Worm (Caenorhabditis elegans) whole organism, young adult: ENCODE measurements around the gene cutl-25.
A peak's percentile ranks its signal among the peaks of the same experiment; 100 is the strongest.

ENCODE experiments used
- B0035.1 ChIP-seq: sonication (generic microtip); optimal IDR thresholded peaks from 2 replicates; lab custom pipeline; 2016; ENCODE audit warnings: missing genetic modification characterization, mild to moderate bottlenecking, missing compliant biosample characterization, missing genotype, missing genetic modification reagents
- B0336.3 ChIP-seq: fragments of 200-800 bp; sonication (Bioruptor generic); IDR thresholded peaks from 2 replicates; pipeline ENCODE4 v1.3.6; 2022; ENCODE audit warnings: missing genetic modification characterization, missing compliant biosample characterization
- C17E4.6 ChIP-seq: fragments of 200-800 bp; sonication (Bioruptor generic); IDR thresholded peaks from 2 replicates; pipeline ENCODE4 v1.3.6; 2022; ENCODE audit warnings: missing genetic modification reagents, missing genetic modification characterization, missing compliant biosample characterization
- D2030.7 ChIP-seq: fragments of 200-800 bp; sonication (Bioruptor generic); IDR thresholded peaks from 2 replicates; pipeline ENCODE4 v1.3.6; 2022; ENCODE audit warnings: missing genetic modification reagents, missing genetic modification characterization, missing compliant biosample characterization
- F10E7.11 ChIP-seq: sonication (generic microtip); optimal IDR thresholded peaks from 2 replicates; lab custom pipeline; 2017; ENCODE audit warnings: mild to moderate bottlenecking, missing genetic modification characterization, moderate library complexity, missing compliant biosample characterization
- F22D6.2 ChIP-seq: sonication (generic microtip); optimal IDR thresholded peaks from 2 replicates; lab custom pipeline; 2016; ENCODE audit warnings: mild to moderate bottlenecking, missing genetic modification characterization, missing compliant biosample characterization
- F37B4.10 ChIP-seq: fragments of 200-800 bp; sonication (Bioruptor generic); IDR thresholded peaks from 2 replicates; pipeline ENCODE4 v1.3.6; 2022; ENCODE audit warnings: missing genetic modification characterization, missing compliant biosample characterization
- F49E8.2 ChIP-seq: sonication (generic microtip); optimal IDR thresholded peaks from 3 replicates; lab custom pipeline; 2017; ENCODE audit warnings: missing genetic modification characterization, mild to moderate bottlenecking, missing compliant biosample characterization, antibody characterized with exemption, moderate library complexity; ENCODE audit not compliant: insufficient read depth
- K11D2.4 ChIP-seq: fragments of 200-800 bp; sonication (Bioruptor generic); IDR thresholded peaks from 2 replicates; pipeline ENCODE4 v1.3.6; 2022; ENCODE audit warnings: missing genetic modification reagents, missing genetic modification characterization, missing compliant biosample characterization
- T26A5.8 ChIP-seq: sonication (generic microtip); optimal IDR thresholded peaks from 2 replicates; lab custom pipeline; 2016; ENCODE audit warnings: missing genetic modification characterization, missing compliant biosample characterization
- Y53F4B.3 ChIP-seq: fragments of 200-800 bp; sonication (Bioruptor generic); IDR thresholded peaks from 2 replicates; pipeline ENCODE4 v1.3.6; 2022; ENCODE audit warnings: missing genetic modification reagents, missing genetic modification characterization, missing compliant biosample characterization
- Y56A3A.18 ChIP-seq: fragments of 200-800 bp; sonication (Bioruptor generic); IDR thresholded peaks from 2 replicates; pipeline ENCODE4 v1.3.6; 2022; ENCODE audit warnings: missing genetic modification reagents, missing genetic modification characterization, missing compliant biosample characterization
- Y79H2A.3 ChIP-seq: fragments of 200-800 bp; sonication (Bioruptor generic); conservative IDR thresholded peaks from 2 replicates; pipeline ENCODE4 v1.3.6; 2022; ENCODE audit warnings: missing genetic modification reagents, missing genetic modification characterization, missing compliant biosample characterization
- ZK185.1 ChIP-seq: sonication (generic microtip); optimal IDR thresholded peaks from 2 replicates; lab custom pipeline; 2016; ENCODE audit warnings: mild to moderate bottlenecking, missing genetic modification characterization, missing compliant biosample characterization; ENCODE audit not compliant: poor library complexity, severe bottlenecking
- attf-3 ChIP-seq: fragments of 200-800 bp; sonication (Bioruptor generic); conservative IDR thresholded peaks from 2 replicates; pipeline ENCODE4 v1.3.6; 2022; ENCODE audit warnings: missing genetic modification reagents, missing genetic modification characterization, missing compliant biosample characterization
- ccch-3 ChIP-seq: fragments of 200-800 bp; sonication (Bioruptor generic); optimal IDR thresholded peaks from 2 replicates; lab custom pipeline; 2018; ENCODE audit warnings: mild to moderate bottlenecking, missing genetic modification characterization, missing compliant biosample characterization
- ceh-91 ChIP-seq: fragments of 200-800 bp; sonication (Bioruptor generic); IDR thresholded peaks from 2 replicates; pipeline ENCODE4 v1.3.6; 2022; ENCODE audit warnings: missing genetic modification reagents, missing genetic modification characterization, missing compliant biosample characterization
- chd-7 ChIP-seq: sonication (generic microtip); optimal IDR thresholded peaks from 2 replicates; lab custom pipeline; 2016; ENCODE audit warnings: mild to moderate bottlenecking, missing genetic modification characterization, moderate library complexity, missing compliant biosample characterization
- die-1 ChIP-seq: sonication (generic microtip); optimal IDR thresholded peaks from 2 replicates; lab custom pipeline; 2016; ENCODE audit warnings: missing genotype, mild to moderate bottlenecking, missing genetic modification characterization, missing compliant biosample characterization
- dpff-1 ChIP-seq: sonication (generic microtip); optimal IDR thresholded peaks from 2 replicates; lab custom pipeline; 2017; ENCODE audit warnings: mild to moderate bottlenecking, missing genetic modification characterization, missing compliant biosample characterization
- dpl-1 ChIP-seq: fragments of 150-350 bp; optimal IDR thresholded peaks from 2 replicates; lab custom pipeline; 2014; ENCODE audit warnings: missing biosample characterization, missing genetic modification reagents, missing genetic modification characterization
- ets-4 ChIP-seq: fragments of 200-800 bp; sonication (Bioruptor generic); optimal IDR thresholded peaks from 2 replicates; lab custom pipeline; 2018; ENCODE audit warnings: mild to moderate bottlenecking, missing genetic modification characterization, missing compliant biosample characterization
- gei-17 ChIP-seq: fragments of 200-800 bp; sonication (Bioruptor generic); optimal IDR thresholded peaks from 2 replicates; lab custom pipeline; 2018; ENCODE audit warnings: mild to moderate bottlenecking, missing genetic modification characterization, missing compliant biosample characterization
- him-1 ChIP-seq: sonication (generic microtip); optimal IDR thresholded peaks from 2 replicates; lab custom pipeline; 2016; ENCODE audit warnings: missing genotype, missing genetic modification reagents, missing genetic modification characterization, missing compliant biosample characterization
- hlh-26 ChIP-seq: fragments of 200-800 bp; sonication (Bioruptor generic); conservative IDR thresholded peaks from 2 replicates; pipeline ENCODE4 v1.3.6; 2022; ENCODE audit warnings: missing genetic modification reagents, missing genetic modification characterization, missing compliant biosample characterization
- hmg-1.2 ChIP-seq: fragments of 200-800 bp; sonication (Bioruptor generic); IDR thresholded peaks from 2 replicates; pipeline ENCODE4 v1.3.6; 2022; ENCODE audit warnings: missing genetic modification reagents, missing genetic modification characterization, missing compliant biosample characterization
- hrde-1 ChIP-seq: sonication (generic microtip); optimal IDR thresholded peaks from 2 replicates; lab custom pipeline; 2016; ENCODE audit warnings: missing genetic modification characterization, mild to moderate bottlenecking, missing compliant biosample characterization, moderate library complexity, missing genotype, missing genetic modification reagents, borderline replicate concordance
- hsf-1 ChIP-seq: fragments of 200-800 bp; sonication (Bioruptor generic); IDR thresholded peaks from 2 replicates; pipeline ENCODE4 v1.3.6; 2022; ENCODE audit warnings: missing genetic modification reagents, missing genetic modification characterization, missing compliant biosample characterization
- lag-1 ChIP-seq: fragments of 200-800 bp; sonication (Bioruptor generic); IDR thresholded peaks from 2 replicates; pipeline ENCODE4 v1.3.6; 2022; ENCODE audit warnings: missing genetic modification reagents, missing genetic modification characterization, missing compliant biosample characterization
- let-526 ChIP-seq: fragments of 200-800 bp; sonication (Bioruptor generic); IDR thresholded peaks from 2 replicates; pipeline ENCODE4 v1.3.6; 2022; ENCODE audit warnings: missing genetic modification reagents, missing genetic modification characterization, missing compliant biosample characterization
- let-607 ChIP-seq, 2 experiments: fragments of 200-800 bp in 1 of 2; sonication (Bioruptor generic) in 1 of 2; sonication (generic microtip) in 1 of 2; optimal IDR thresholded peaks; 2 replicates each; lab custom pipeline; 2016 to 2018; ENCODE audit warnings: mild to moderate bottlenecking in 2 of 2, missing compliant biosample characterization in 2 of 2, missing genetic modification characterization in 2 of 2, moderate library complexity in 2 of 2, missing genotype in 1 of 2
- lsl-1 ChIP-seq: fragments of 200-800 bp; sonication (Bioruptor generic); optimal IDR thresholded peaks from 2 replicates; lab custom pipeline; 2018; ENCODE audit warnings: mild to moderate bottlenecking, missing genetic modification characterization, moderate library complexity, missing compliant biosample characterization
- mcd-1 ChIP-seq: fragments of 200-800 bp; sonication (Bioruptor generic); IDR thresholded peaks from 2 replicates; pipeline ENCODE4 v1.3.6; 2022; ENCODE audit warnings: missing genetic modification reagents, missing genetic modification characterization, missing compliant biosample characterization
- mxl-1 ChIP-seq: sonication (generic microtip); optimal IDR thresholded peaks from 2 replicates; lab custom pipeline; 2016; ENCODE audit warnings: missing genetic modification characterization, missing compliant biosample characterization
- nfya-2 ChIP-seq: fragments of 200-800 bp; sonication (Bioruptor generic); IDR thresholded peaks from 2 replicates; pipeline ENCODE4 v1.3.6; 2022; ENCODE audit warnings: missing genetic modification reagents, missing genetic modification characterization, missing compliant biosample characterization
- nhr-120 ChIP-seq: fragments of 200-800 bp; sonication (Bioruptor generic); IDR thresholded peaks from 2 replicates; pipeline ENCODE4 v1.3.6; 2022; ENCODE audit warnings: missing genetic modification characterization, missing compliant biosample characterization
- nhr-179 ChIP-seq: sonication (generic microtip); optimal IDR thresholded peaks from 2 replicates; lab custom pipeline; 2016; ENCODE audit warnings: mild to moderate bottlenecking, missing genetic modification characterization, missing compliant biosample characterization
- nhr-27 ChIP-seq: fragments of 200-800 bp; sonication (Bioruptor generic); optimal IDR thresholded peaks from 2 replicates; lab custom pipeline; 2018; ENCODE audit warnings: mild to moderate bottlenecking, missing genetic modification characterization, moderate library complexity, missing compliant biosample characterization
- repo-1 ChIP-seq: sonication (generic microtip); optimal IDR thresholded peaks from 2 replicates; lab custom pipeline; 2017; ENCODE audit warnings: mild to moderate bottlenecking, missing genetic modification characterization, missing compliant biosample characterization
- tlf-1 ChIP-seq: fragments of 200-800 bp; sonication (Bioruptor generic); optimal IDR thresholded peaks from 2 replicates; lab custom pipeline; 2018; ENCODE audit warnings: mild to moderate bottlenecking, missing genetic modification characterization, missing compliant biosample characterization
- unc-130 ChIP-seq: sonication (generic microtip); optimal IDR thresholded peaks from 2 replicates; lab custom pipeline; 2016; ENCODE audit warnings: missing genetic modification reagents, missing genetic modification characterization, missing compliant biosample characterization
- xnd-1 ChIP-seq: sonication (generic microtip); optimal IDR thresholded peaks from 2 replicates; lab custom pipeline; 2016; ENCODE audit warnings: missing genotype, missing genetic modification reagents, missing genetic modification characterization, missing compliant biosample characterization
- zfh-2 ChIP-seq: fragments of 200-800 bp; sonication (Bioruptor generic); conservative IDR thresholded peaks from 2 replicates; pipeline ENCODE4 v1.3.6; 2022; ENCODE audit warnings: missing genetic modification reagents, missing genetic modification characterization, missing compliant biosample characterization
- ztf-18 ChIP-seq: sonication (generic microtip); optimal IDR thresholded peaks from 2 replicates; lab custom pipeline; 2016; ENCODE audit warnings: missing genotype, mild to moderate bottlenecking, missing genetic modification characterization, missing compliant biosample characterization
- ztf-26 ChIP-seq: sonication (generic microtip); optimal IDR thresholded peaks from 2 replicates; lab custom pipeline; 2017; ENCODE audit warnings: missing genetic modification characterization, missing compliant biosample characterization
- ztf-28 ChIP-seq: fragments of 200-800 bp; sonication (Bioruptor generic); IDR thresholded peaks from 2 replicates; pipeline ENCODE4 v1.3.6; 2022; ENCODE audit warnings: missing genetic modification reagents, missing genetic modification characterization, missing compliant biosample characterization

Gene cutl-25

ce11 chrIII:3047040-3047439 is at the start of gene cutl-25:
TSS of gene cutl-25 (minus strand) at chrIII:3047140.
- no peak for TF ChIP-seq lsl-1
- no peak for TF ChIP-seq attf-3 (GFP tag; lab: Robert Waterston, UW)
- TF ChIP-seq lag-1 (GFP tag; lab: Robert Waterston, UW), result no peak
- no peak for TF ChIP-seq gei-17 (GFP tag; lab: Kevin White, UChicago)
- no peak for TF ChIP-seq hsf-1 (GFP tag; lab: Robert Waterston, UW)
- no peak for TF ChIP-seq let-607 (tag; optimal IDR thresholded peaks at IDR 0.05; lab: Kevin White, UChicago)
- no peak for TF ChIP-seq ztf-28 (GFP tag; lab: Robert Waterston, UW)
- no peak for TF ChIP-seq chd-7 (tag; lab: Kevin White, UChicago)
- TF ChIP-seq die-1 (tag; lab: Kevin White, UChicago), result no peak
- no peak for TF ChIP-seq ceh-91 (GFP tag; lab: Robert Waterston, UW)
- TF ChIP-seq nhr-120, result no peak
- TF ChIP-seq dpl-1, result no peak
- no peak for TF ChIP-seq T26A5.8 (tag; lab: Kevin White, UChicago)
- TF ChIP-seq Y53F4B.3 (GFP tag; lab: Robert Waterston, UW), result no peak
- TF ChIP-seq ztf-18 (tag; lab: Kevin White, UChicago), result no peak
- TF ChIP-seq repo-1 (tag; lab: Kevin White, UChicago), result no peak
- no peak for TF ChIP-seq F10E7.11 (tag; lab: Kevin White, UChicago)
- TF ChIP-seq tlf-1, result no peak
- TF ChIP-seq F37B4.10 (GFP tag; lab: Robert Waterston, UW), result no peak
- TF ChIP-seq B0336.3 (GFP tag; lab: Robert Waterston, UW), result no peak
- TF ChIP-seq, all 124 proteins: peak for 0

ce11 chrIII:3096091-3096490 is 49.2 kb upstream of the cutl-25 start:
- TF ChIP-seq B0035.1 (tag; lab: Kevin White, UChicago) (no peak), let-526 (GFP tag; lab: Robert Waterston, UW) (no peak), hmg-1.2 (GFP tag; lab: Robert Waterston, UW) (peak; percentile 7; the same call in 1 of the 2 replicates)
- TF ChIP-seq, all 124 proteins: peak for 1

- TF ChIP-seq K11D2.4 (no peak), gei-17 (GFP tag; lab: Kevin White, UChicago) (no peak), hsf-1 (GFP tag; lab: Robert Waterston, UW) (no peak), mcd-1 (no peak), xnd-1 (tag; lab: Kevin White, UChicago) (no peak), nhr-179 (tag; lab: Kevin White, UChicago) (no peak), ztf-26 (no peak), ZK185.1 (tag; lab: Kevin White, UChicago) (no peak), dpff-1 (tag; lab: Kevin White, UChicago) (no peak), nfya-2 (GFP tag; lab: Robert Waterston, UW) (no peak), him-1 (tag; lab: Kevin White, UChicago) (no peak), ztf-28 (GFP tag; lab: Robert Waterston, UW) (no peak), zfh-2 (no peak), F49E8.2 (tag; lab: Kevin White, UChicago) (no peak), B0336.3 (GFP tag; lab: Robert Waterston, UW) (no peak)
- TF ChIP-seq, all 124 proteins: peak for 0
These were observed 47.8 kb upstream of the cutl-25 start for ce11 chrIII:3094694-3095093.

- TF ChIP-seq mxl-1 (no peak), C17E4.6 (GFP tag; lab: Robert Waterston, UW) (no peak), hrde-1 (tag; lab: Kevin White, UChicago) (no peak), F22D6.2 (tag; lab: Kevin White, UChicago) (no peak), unc-130 (GFP tag; lab: Kevin White, UChicago) (no peak), D2030.7 (GFP tag; lab: Robert Waterston, UW) (no peak), chd-7 (tag; lab: Kevin White, UChicago) (no peak), ets-4 (no peak), nhr-27 (tag; lab: Kevin White, UChicago) (no peak), ccch-3 (GFP tag; lab: Kevin White, UChicago) (no peak), Y79H2A.3 (no peak), Y56A3A.18 (GFP tag; lab: Robert Waterston, UW) (no peak), hlh-26 (GFP tag; lab: Robert Waterston, UW) (no peak), lsl-1 (no peak)
These were observed 44.6 kb upstream of the cutl-25 start, which contains the start of gene ccep-135 for ce11 chrIII:3091572-3091971. TSS of gene ccep-135 (plus strand) at chrIII:3091872.
